Worm (Caenorhabditis elegans) whole organism, late embryonic: ENCODE data around the gene T28A11.19.

Experiments
- F13H6.1 ChIP-seq: sonication (generic microtip); optimal IDR thresholded peaks from 2 replicates; lab custom pipeline; 2016; ENCODE audit warnings: missing genetic modification characterization, missing compliant biosample characterization
- K02D7.2 ChIP-seq: sonication (generic microtip); optimal IDR thresholded peaks from 2 replicates; lab custom pipeline; 2017; ENCODE audit warnings: mild to moderate bottlenecking, missing genetic modification characterization, missing compliant biosample characterization
- K09A11.1 ChIP-seq: sonication (generic microtip); optimal IDR thresholded peaks from 2 replicates; lab custom pipeline; 2017; ENCODE audit warnings: antibody characterized with exemption, mild to moderate bottlenecking, missing genetic modification characterization, missing compliant biosample characterization; ENCODE audit not compliant: insufficient read depth
- T23F11.4 ChIP-seq: fragments of 200-800 bp; sonication (Bioruptor generic); optimal IDR thresholded peaks from 2 replicates; lab custom pipeline; 2018; ENCODE audit warnings: mild to moderate bottlenecking, missing genetic modification characterization, missing compliant biosample characterization
- ama-1 ChIP-seq: fragments of 150-350 bp; optimal IDR thresholded peaks from 2 replicates; lab custom pipeline; 2014
- ceh-14 ChIP-seq: sonication (generic microtip); optimal IDR thresholded peaks from 2 replicates; lab custom pipeline; 2016; ENCODE audit warnings: missing genotype, missing genetic modification characterization, missing compliant biosample characterization
- ceh-18 ChIP-seq: sonication (generic microtip); optimal IDR thresholded peaks from 2 replicates; lab custom pipeline; 2016; ENCODE audit warnings: missing genetic modification characterization, missing compliant biosample characterization
- ceh-2 ChIP-seq: sonication (generic microtip); optimal IDR thresholded peaks from 2 replicates; lab custom pipeline; 2016; ENCODE audit warnings: missing genotype, missing genetic modification characterization, missing compliant biosample characterization
- ceh-22 ChIP-seq: sonication (generic microtip); optimal IDR thresholded peaks from 2 replicates; lab custom pipeline; 2017; ENCODE audit warnings: missing biosample characterization, missing genetic modification characterization
- ceh-24 ChIP-seq: sonication (generic microtip); optimal IDR thresholded peaks from 2 replicates; lab custom pipeline; 2016; ENCODE audit warnings: mild to moderate bottlenecking, missing genetic modification characterization, missing compliant biosample characterization
- ceh-30 ChIP-seq: fragments of 150-350 bp; optimal IDR thresholded peaks from 2 replicates; lab custom pipeline; 2014; ENCODE audit warnings: missing biosample characterization, missing genetic modification characterization
- ceh-31 ChIP-seq: sonication (generic microtip); optimal IDR thresholded peaks from 2 replicates; lab custom pipeline; 2016; ENCODE audit warnings: missing genetic modification characterization, missing compliant biosample characterization
- ceh-45 ChIP-seq: fragments of 200-800 bp; sonication (Bioruptor generic); IDR thresholded peaks from 2 replicates; pipeline ENCODE4 v1.3.6; 2022; ENCODE audit warnings: missing genetic modification reagents, missing genetic modification characterization, missing compliant biosample characterization
- ceh-6 ChIP-seq: fragments of 200-800 bp; sonication (Bioruptor generic); optimal IDR thresholded peaks from 2 replicates; lab custom pipeline; 2018; ENCODE audit warnings: mild to moderate bottlenecking, missing genetic modification characterization, missing compliant biosample characterization
- che-1 ChIP-seq: sonication (generic microtip); optimal IDR thresholded peaks from 2 replicates; lab custom pipeline; 2016; ENCODE audit warnings: mild to moderate bottlenecking, missing genetic modification characterization, missing compliant biosample characterization
- dve-1 ChIP-seq: sonication (generic microtip); optimal IDR thresholded peaks from 2 replicates; lab custom pipeline; 2017; ENCODE audit warnings: antibody characterized with exemption, mild to moderate bottlenecking, missing genetic modification characterization, missing compliant biosample characterization
- ets-4 ChIP-seq: sonication (generic microtip); optimal IDR thresholded peaks from 2 replicates; lab custom pipeline; 2016; ENCODE audit warnings: missing genetic modification characterization, missing compliant biosample characterization
- gmeb-2 ChIP-seq: sonication (generic microtip); optimal IDR thresholded peaks from 2 replicates; lab custom pipeline; 2016; ENCODE audit warnings: missing genetic modification characterization, inconsistent platforms, missing compliant biosample characterization
- hlh-30 ChIP-seq: sonication (generic microtip); optimal IDR thresholded peaks from 2 replicates; lab custom pipeline; 2017; ENCODE audit warnings: antibody characterized with exemption, missing genetic modification characterization, missing compliant biosample characterization; ENCODE audit not compliant: insufficient read depth
- hlh-6 ChIP-seq: sonication (generic microtip); optimal IDR thresholded peaks from 2 replicates; lab custom pipeline; 2016; ENCODE audit warnings: missing genotype, missing genetic modification characterization, missing compliant biosample characterization
- lin-11 ChIP-seq: fragments of 200-800 bp; sonication (Bioruptor generic); optimal IDR thresholded peaks from 2 replicates; lab custom pipeline; 2018; ENCODE audit warnings: mild to moderate bottlenecking, missing genetic modification characterization, missing compliant biosample characterization
- madf-2 ChIP-seq: sonication (generic microtip); optimal IDR thresholded peaks from 2 replicates; lab custom pipeline; 2017; ENCODE audit warnings: missing genetic modification characterization, missing compliant biosample characterization
- nfya-1 ChIP-seq: sonication (generic microtip); optimal IDR thresholded peaks from 2 replicates; lab custom pipeline; 2017; ENCODE audit warnings: missing genetic modification characterization, mild to moderate bottlenecking, missing compliant biosample characterization, antibody characterized with exemption, moderate library complexity
- nhr-232 ChIP-seq: sonication (generic microtip); optimal IDR thresholded peaks from 2 replicates; lab custom pipeline; 2016; ENCODE audit warnings: missing genetic modification characterization, missing compliant biosample characterization
- npax-4 ChIP-seq: sonication (generic microtip); optimal IDR thresholded peaks from 2 replicates; lab custom pipeline; 2016; ENCODE audit warnings: missing genetic modification characterization, missing compliant biosample characterization
- odd-2 ChIP-seq: sonication (generic microtip); optimal IDR thresholded peaks from 2 replicates; lab custom pipeline; 2017; ENCODE audit warnings: antibody characterized with exemption, mild to moderate bottlenecking, missing genetic modification characterization, missing compliant biosample characterization
- pax-1 ChIP-seq: fragments of 150-350 bp; optimal IDR thresholded peaks from 2 replicates; lab custom pipeline; 2014; ENCODE audit warnings: missing biosample characterization, missing genetic modification characterization
- pqm-1 ChIP-seq: sonication (generic microtip); optimal IDR thresholded peaks from 2 replicates; lab custom pipeline; 2016; ENCODE audit warnings: missing genetic modification characterization, missing compliant biosample characterization
- pros-1 ChIP-seq: fragments of 150-350 bp; optimal IDR thresholded peaks from 2 replicates; lab custom pipeline; 2014; ENCODE audit warnings: missing biosample characterization, missing genetic modification reagents, missing genetic modification characterization
- ref-2 ChIP-seq: sonication (generic microtip); optimal IDR thresholded peaks from 2 replicates; lab custom pipeline; 2016; ENCODE audit warnings: missing genetic modification characterization, missing compliant biosample characterization
- sdc-2 ChIP-seq: sonication (generic microtip); optimal IDR thresholded peaks from 2 replicates; lab custom pipeline; 2016; ENCODE audit warnings: missing genotype, missing genetic modification characterization, missing compliant biosample characterization
- sox-2 ChIP-seq: fragments of 200-800 bp; sonication (Bioruptor generic); IDR thresholded peaks from 2 replicates; pipeline ENCODE4 v1.3.6; 2022; ENCODE audit warnings: missing genetic modification reagents, missing genetic modification characterization, missing compliant biosample characterization
- syd-9 ChIP-seq: sonication (generic microtip); optimal IDR thresholded peaks from 2 replicates; lab custom pipeline; 2016; ENCODE audit warnings: mild to moderate bottlenecking, missing genetic modification characterization, moderate library complexity, missing compliant biosample characterization
- tbx-7 ChIP-seq: sonication (generic microtip); optimal IDR thresholded peaks from 2 replicates; lab custom pipeline; 2016; ENCODE audit warnings: missing genotype, missing genetic modification characterization, missing compliant biosample characterization
- ttx-3 ChIP-seq: sonication (generic microtip); optimal IDR thresholded peaks from 2 replicates; lab custom pipeline; 2016; ENCODE audit warnings: missing genetic modification reagents, missing genetic modification characterization, missing compliant biosample characterization
- unc-42 ChIP-seq: sonication (generic microtip); optimal IDR thresholded peaks from 2 replicates; lab custom pipeline; 2016; ENCODE audit warnings: missing genotype, missing genetic modification characterization, missing compliant biosample characterization

Gene T28A11.19

DNA sequence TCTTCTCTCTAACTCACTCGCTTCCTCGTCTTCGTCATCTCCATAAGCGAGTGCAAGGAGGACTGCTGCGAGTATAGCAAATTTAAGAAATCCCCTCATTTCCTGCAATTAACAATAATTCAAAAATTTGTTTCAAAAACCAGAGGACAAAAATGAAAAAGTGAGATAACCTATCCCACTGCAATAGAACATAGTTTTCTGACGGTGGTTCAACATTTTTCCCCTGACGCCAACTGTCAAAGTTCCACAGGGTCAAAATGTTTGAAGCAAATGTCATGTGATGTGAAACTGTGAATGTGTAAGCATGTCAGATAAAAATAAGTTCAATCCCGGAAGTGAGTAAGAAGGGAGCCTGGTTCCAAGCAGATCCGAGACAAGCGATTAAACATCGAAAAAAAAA is at the start of gene T28A11.19:
Gene T28A11.19 (minus strand): TSS at position 108 of the 400 bp plus-strand sequence.
- TF ChIP-seq ceh-22: no peak
- TF ChIP-seq gmeb-2 (tag; lab: Kevin White, UChicago): no peak
- TF ChIP-seq sdc-2: no peak
- TF ChIP-seq hlh-30 (tag; lab: Kevin White, UChicago): no peak
- no peak for TF ChIP-seq nfya-1 (tag; lab: Kevin White, UChicago)
- TF ChIP-seq pqm-1 (tag; lab: Kevin White, UChicago): no peak
- TF ChIP-seq ttx-3 (tag; lab: Kevin White, UChicago): no peak
- no peak for TF ChIP-seq T23F11.4
- no peak for TF ChIP-seq ceh-31 (tag; lab: Kevin White, UChicago)
- no peak for TF ChIP-seq ceh-14 (tag; lab: Kevin White, UChicago)
- TF ChIP-seq nhr-232 (tag; lab: Kevin White, UChicago): no peak
- TF ChIP-seq ceh-2: no peak
- TF ChIP-seq tbx-7 (tag; lab: Kevin White, UChicago): no peak
- no peak for TF ChIP-seq che-1 (tag; lab: Kevin White, UChicago)
- TF ChIP-seq ama-1 (lab: Kevin White, UChicago): no peak
- no peak for TF ChIP-seq ets-4 (tag; lab: Kevin White, UChicago)
- no peak for TF ChIP-seq lin-11 (tag; lab: Kevin White, UChicago)
- no peak for TF ChIP-seq ceh-6

DNA sequence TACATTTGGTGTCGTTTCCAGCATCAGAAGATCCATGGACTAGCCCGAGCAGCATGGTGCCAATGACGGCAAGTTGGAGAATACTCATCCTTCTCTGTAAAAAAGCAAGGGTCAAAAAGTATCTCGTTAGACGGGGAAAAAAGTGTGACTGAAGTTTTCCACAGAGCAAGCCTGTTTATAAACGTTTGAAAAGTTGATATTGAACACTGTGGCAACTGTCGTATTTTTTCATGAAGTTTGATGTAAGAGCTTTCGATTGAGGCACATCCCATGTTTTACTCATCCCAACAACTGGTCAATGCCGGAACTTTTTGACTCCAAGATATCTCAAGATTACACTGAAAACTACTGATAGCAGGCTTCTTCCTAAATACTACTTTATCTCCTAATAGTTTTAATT is 49.7 kb upstream of the T28A11.19 start, which contains the start of gene F35F10.13:
Gene F35F10.13 (minus strand): TSS at position 101 of the 400 bp plus-strand sequence.
- TF ChIP-seq sdc-2 (no peak), npax-4 (tag; lab: Kevin White, UChicago) (no peak), gmeb-2 (tag; lab: Kevin White, UChicago) (no peak)

DNA sequence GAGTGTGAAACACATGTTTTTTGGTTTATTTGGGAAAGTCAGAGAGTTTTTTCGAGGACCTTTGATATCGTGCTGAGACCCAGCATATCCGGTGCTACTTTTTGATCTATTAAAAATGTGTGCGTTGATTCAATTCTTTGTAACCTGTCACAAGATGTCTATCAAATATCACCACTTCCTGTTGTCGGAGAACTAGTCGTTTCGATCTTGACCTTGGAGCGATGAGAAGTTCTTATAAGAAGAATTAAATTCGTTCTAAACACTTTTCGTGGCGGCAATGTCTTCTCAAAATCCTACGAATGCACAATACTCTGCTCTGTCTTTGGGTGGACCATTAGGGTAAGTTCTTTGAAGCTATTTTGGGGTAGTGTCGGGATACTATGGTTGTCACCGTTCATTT is 46.8 kb upstream of the T28A11.19 start, which contains the start of gene F35F10.1:
Gene F35F10.1 (plus strand): TSS at position 200 of the 400 bp plus-strand sequence.
- TF ChIP-seq ceh-24 (tag; lab: Kevin White, UChicago) (no peak), unc-42 (no peak), K02D7.2 (no peak), madf-2 (tag; lab: Kevin White, UChicago) (no peak), tbx-7 (tag; lab: Kevin White, UChicago) (no peak), ref-2 (tag; lab: Kevin White, UChicago) (no peak), sox-2 (no peak), ceh-30 (tag; lab: Kevin White, UChicago) (no peak), dve-1 (tag; lab: Kevin White, UChicago) (no peak), ceh-31 (tag; lab: Kevin White, UChicago) (no peak), pros-1 (tag; lab: Kevin White, UChicago) (no peak), ceh-45 (GFP tag; lab: Robert Waterston, UW) (no peak), pax-1 (no peak), syd-9 (no peak), F13H6.1 (no peak), odd-2 (no peak)

DNA sequence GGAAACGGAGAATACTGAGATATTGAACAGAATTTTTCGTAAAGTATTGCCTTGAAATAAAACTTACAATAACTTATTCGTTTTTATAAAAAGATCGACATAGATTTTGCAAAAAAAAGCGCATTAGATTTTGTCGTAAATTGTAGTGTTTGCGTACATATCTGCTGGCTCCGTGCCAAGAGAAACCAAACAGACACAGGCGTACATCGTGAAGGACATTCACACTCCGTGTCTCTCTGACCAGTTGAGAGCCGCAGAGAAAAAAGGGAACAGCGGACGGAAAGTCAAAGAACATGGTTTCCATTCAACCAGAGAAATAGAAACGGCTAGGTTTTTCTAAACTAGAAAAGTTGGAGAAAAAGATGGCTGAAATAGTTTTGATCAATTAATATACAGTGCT is 46.0 kb upstream of the T28A11.19 start, which contains the start of gene arrd-19:
Gene arrd-19 (minus strand): TSS at position 209 of the 400 bp plus-strand sequence.
- TF ChIP-seq ceh-18 (tag; lab: Kevin White, UChicago) (no peak), pax-1 (peak; percentile 8), hlh-6 (no peak)

DNA sequence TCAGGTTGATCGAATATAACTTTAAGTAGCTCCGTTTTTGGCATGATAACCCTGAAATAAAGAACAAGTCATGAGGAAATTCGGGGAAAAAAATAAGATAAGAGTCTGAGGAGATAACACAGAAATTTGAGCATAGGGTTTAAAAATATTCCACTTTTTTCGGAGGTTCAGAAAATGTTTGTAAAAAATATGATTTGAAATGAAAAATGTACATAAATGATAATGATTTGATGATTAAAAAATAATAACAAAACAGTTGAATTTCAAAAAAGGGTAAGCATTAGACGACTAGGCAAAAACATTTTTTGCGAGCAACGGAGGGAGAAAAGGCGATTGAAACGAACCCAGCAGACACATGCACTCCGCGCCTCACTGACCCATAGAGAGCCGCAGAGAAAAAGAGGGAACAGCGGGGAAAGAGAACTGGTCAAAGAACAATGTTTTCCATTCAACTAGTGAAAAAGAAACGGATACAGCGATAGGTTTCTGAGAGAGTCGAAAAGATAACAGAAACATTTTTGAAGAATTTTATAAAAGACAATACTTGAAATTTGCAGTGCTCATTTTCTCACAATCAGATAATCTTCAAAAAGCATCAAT is 42.9 kb upstream of the T28A11.19 start, which contains the start of gene arrd-18:
Gene arrd-18 (minus strand): TSS at position 51 of the 600 bp plus-strand sequence.
- TF ChIP-seq K09A11.1 (tag; lab: Kevin White, UChicago) (no peak), ceh-14 (tag; lab: Kevin White, UChicago) (peak; percentile 15)
- TF ChIP-seq, all 69 proteins: peak for 1
